Worm (Caenorhabditis elegans): ENCODE data around the gene F57E7.2.

DNA sequence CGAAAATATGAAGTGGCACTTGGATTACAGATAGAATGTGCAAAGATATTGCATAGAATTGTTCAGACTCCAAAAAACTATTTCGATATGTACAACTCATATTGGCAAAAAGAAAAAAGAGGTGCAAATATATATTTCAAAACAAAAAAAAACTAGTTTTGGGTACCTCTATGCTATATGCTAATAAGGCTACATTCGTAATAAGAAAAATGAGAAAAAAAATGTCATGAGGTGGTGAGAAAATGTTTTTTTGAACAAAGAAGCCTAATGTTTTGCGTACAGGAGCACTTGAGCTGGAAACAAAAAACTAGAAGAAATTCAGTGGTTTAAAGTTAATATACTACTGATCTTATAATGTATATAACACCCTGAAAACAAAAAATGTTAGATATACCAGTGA lies 22.1 kb downstream of the F57E7.2 start, which contains the start of gene srh-142:
- TF ChIP-seq egl-27 (tag; optimal IDR thresholded peaks at IDR 0.05), result no peak
- no peak for TF ChIP-seq mdl-1 (tag; optimal IDR thresholded peaks at IDR 0.05)
- no peak for TF ChIP-seq lin-15B (tag; optimal IDR thresholded peaks at IDR 0.05)
- TF ChIP-seq lin-35 (GFP tag; optimal IDR thresholded peaks at IDR 0.05), result no peak
- no peak for TF ChIP-seq fkh-10 (GFP tag; optimal IDR thresholded peaks at IDR 0.05)
- no peak for TF ChIP-seq nhr-76 (tag; optimal IDR thresholded peaks at IDR 0.05)
- TF ChIP-seq ceh-88 (GFP tag; IDR thresholded peaks at IDR 0.05), result no peak
- no peak for TF ChIP-seq C34B4.2 (tag; optimal IDR thresholded peaks at IDR 0.05)
- TF ChIP-seq mep-1 (tag; optimal IDR thresholded peaks at IDR 0.05), result no peak
- TF ChIP-seq nhr-11 (tag; optimal IDR thresholded peaks at IDR 0.05), result no peak

Measured in whole organism, L1 larva.